Worm (Caenorhabditis elegans) whole organism, early embryonic: ENCODE results near the gene rbm-39.

Source experiments
- F13C5.2 ChIP-seq: sonication (generic microtip); optimal IDR thresholded peaks from 2 replicates; lab custom pipeline; 2017; ENCODE audit warnings: mild to moderate bottlenecking, missing genetic modification characterization, inconsistent platforms, missing compliant biosample characterization
- aly-1 ChIP-seq: sonication (generic microtip); optimal IDR thresholded peaks from 2 replicates; lab custom pipeline; 2016; ENCODE audit warnings: missing genetic modification characterization, missing compliant biosample characterization
- ama-1 ChIP-seq: fragments of 150-350 bp; optimal IDR thresholded peaks from 2 replicates; lab custom pipeline; 2014
- ceh-13 ChIP-seq: fragments of 200-800 bp; sonication (Bioruptor generic); optimal IDR thresholded peaks from 2 replicates; lab custom pipeline; 2018; ENCODE audit warnings: mild to moderate bottlenecking, missing genetic modification characterization, missing compliant biosample characterization
- ets-7 ChIP-seq: sonication (generic microtip); optimal IDR thresholded peaks from 2 replicates; lab custom pipeline; 2016; ENCODE audit warnings: missing genotype, missing genetic modification characterization, missing compliant biosample characterization
- flt-1 ChIP-seq: fragments of 200-800 bp; sonication (Bioruptor generic); IDR thresholded peaks from 2 replicates; pipeline ENCODE4 v1.3.6; 2022; ENCODE audit warnings: missing genetic modification characterization, missing compliant biosample characterization
- hmbx-1 ChIP-seq: sonication (generic microtip); optimal IDR thresholded peaks from 2 replicates; lab custom pipeline; 2016; ENCODE audit warnings: mild to moderate bottlenecking, missing genetic modification characterization, missing compliant biosample characterization
- hmg-4 ChIP-seq: fragments of 200-800 bp; sonication (Bioruptor generic); optimal IDR thresholded peaks from 2 replicates; lab custom pipeline; 2018; ENCODE audit warnings: mild to moderate bottlenecking, missing genetic modification characterization, missing compliant biosample characterization
- scrt-1 ChIP-seq: fragments of 200-800 bp; sonication (Bioruptor generic); IDR thresholded peaks from 2 replicates; pipeline ENCODE4 v1.3.6; 2022; ENCODE audit warnings: missing genetic modification characterization, missing compliant biosample characterization
- tbx-11 ChIP-seq: fragments of 200-800 bp; sonication (Bioruptor generic); IDR thresholded peaks from 2 replicates; pipeline ENCODE4 v1.3.6; 2022; ENCODE audit warnings: missing genetic modification characterization, missing compliant biosample characterization

ce11 chrIV:1010212-1010611, 2.2 kb upstream of the rbm-39 start, which contains the start of gene atg-3:
- TF ChIP-seq ama-1 (lab: Kevin White, UChicago) (no peak), F13C5.2 (tag; lab: Kevin White, UChicago) (no peak), hmg-4 (GFP tag; lab: Kevin White, UChicago) (no peak), hmbx-1 (tag; lab: Kevin White, UChicago) (no peak), tbx-11 (GFP tag; lab: Robert Waterston, UW) (no peak), flt-1 (GFP tag; lab: Robert Waterston, UW) (no peak), ceh-13 (GFP tag; lab: Kevin White, UChicago) (no peak), scrt-1 (GFP tag; lab: Robert Waterston, UW) (no peak), aly-1 (no peak), ets-7 (tag; lab: Kevin White, UChicago) (no peak)
